Fruit fly (Drosophila melanogaster) whole organism, wandering third instar larva: ENCODE data around the gene CG32147.
A peak's percentile ranks its signal among the peaks of the same experiment; 100 is the strongest.

Experiments used
- CG32264 ChIP-seq: fragments of 200-800 bp; sonication (Bioruptor generic); optimal IDR thresholded peaks from 2 replicates; lab custom pipeline; 2016; ENCODE audit warnings: missing biosample characterization, missing genetic modification characterization
- CG9705 ChIP-seq: fragments of 200-800 bp; sonication (Bioruptor generic); optimal IDR thresholded peaks from 2 replicates; lab custom pipeline; 2018; ENCODE audit warnings: missing biosample characterization, mild to moderate bottlenecking, missing genetic modification characterization
- HLH106 ChIP-seq: fragments of 200-800 bp; optimal IDR thresholded peaks from 3 replicates; lab custom pipeline; 2019; ENCODE audit warnings: missing biosample characterization, mild to moderate bottlenecking, missing genetic modification characterization, moderate library complexity
- h ChIP-seq: fragments of 200-800 bp; sonication (Bioruptor generic); optimal IDR thresholded peaks from 3 replicates; lab custom pipeline; 2016; ENCODE audit warnings: missing biosample characterization, mild to moderate bottlenecking, missing genetic modification characterization
- psq ChIP-seq: fragments of 200-800 bp; sonication (Bioruptor generic); optimal IDR thresholded peaks from 3 replicates; lab custom pipeline; 2017; ENCODE audit warnings: missing biosample characterization, mild to moderate bottlenecking, missing genetic modification characterization, moderate library complexity
- sage ChIP-seq: fragments of 200-800 bp; sonication (Bioruptor generic); optimal IDR thresholded peaks from 2 replicates; lab custom pipeline; 2016; ENCODE audit warnings: missing biosample characterization, mild to moderate bottlenecking, missing genetic modification characterization

DNA sequence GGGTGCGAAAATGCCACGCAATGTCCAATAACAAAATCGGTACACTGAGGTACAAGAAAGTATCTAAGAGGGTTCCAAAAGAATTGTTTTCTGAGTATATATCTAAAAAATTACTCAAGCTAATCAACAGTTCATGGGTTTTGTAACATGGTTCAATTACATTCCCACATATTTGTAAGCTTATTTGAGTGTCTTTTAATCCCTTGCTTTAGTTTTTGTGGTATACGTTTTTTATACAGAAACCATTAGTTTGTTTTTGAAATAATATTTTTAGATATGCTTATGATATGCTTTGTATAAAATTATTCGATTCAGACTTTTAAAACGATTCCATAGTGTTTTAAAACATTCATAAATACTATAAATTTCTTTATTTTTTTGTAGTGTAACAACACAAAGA is 37.0 kb upstream of the CG32147 start:
- TF ChIP-seq psq (GFP tag; lab: Kevin White, UChicago), result peak; percentile 44
- no peak for TF ChIP-seq CG32264 (GFP tag; lab: Kevin White, UChicago)
- peak; percentile 22 for TF ChIP-seq h (GFP tag; lab: Kevin White, UChicago)
- TF ChIP-seq sage (GFP tag; lab: Kevin White, UChicago), result no peak
- TF ChIP-seq CG9705 (GFP tag; lab: Kevin White, UChicago), result no peak
- peak; percentile 61 for TF ChIP-seq HLH106 (tag; lab: Kevin White, UChicago)
